Fruit fly (Drosophila melanogaster): Measurements from ENCODE around the gene CG32548.

DNA sequence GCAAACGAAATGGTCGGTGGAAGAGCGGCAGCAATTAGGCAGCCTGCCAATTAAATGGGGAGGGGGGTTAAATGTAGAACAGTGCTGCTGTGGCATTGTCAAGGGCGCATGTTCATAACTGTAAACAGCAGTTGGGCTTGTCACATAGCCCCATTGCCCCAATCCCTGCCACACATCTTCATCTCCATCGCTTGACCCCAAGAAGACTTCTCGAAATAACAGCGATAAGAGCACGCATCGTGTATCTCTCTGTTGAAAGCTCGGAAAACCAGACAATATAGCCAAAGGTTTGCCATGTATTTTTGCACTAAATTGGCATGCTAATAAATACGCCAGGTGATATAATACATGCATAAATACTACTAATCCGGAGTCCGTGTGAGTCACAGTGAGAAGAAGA, 37.8 kb downstream of the CG32548 start:
- TF ChIP-seq EcR (GFP tag; optimal IDR thresholded peaks at IDR 0.05) (no peak), CG8478 (optimal IDR thresholded peaks at IDR 0.05) (no peak), pan (optimal IDR thresholded peaks at IDR 0.05) (no peak), psq (optimal IDR thresholded peaks at IDR 0.05) (no peak)
